Fruit fly (Drosophila melanogaster) S2 (cell line): Measurements from ENCODE around the gene CG5535.

Experiments
- CG8478 ChIP-seq: fragments of >200 bp; optimal IDR thresholded peaks from 2 replicates; lab custom pipeline; 2018
- CTCF ChIP-seq, 2 experiments: fragments of >200 bp; optimal IDR thresholded peaks; 2 replicates each; lab custom pipeline; 2018

Gene CG5535

DNA sequence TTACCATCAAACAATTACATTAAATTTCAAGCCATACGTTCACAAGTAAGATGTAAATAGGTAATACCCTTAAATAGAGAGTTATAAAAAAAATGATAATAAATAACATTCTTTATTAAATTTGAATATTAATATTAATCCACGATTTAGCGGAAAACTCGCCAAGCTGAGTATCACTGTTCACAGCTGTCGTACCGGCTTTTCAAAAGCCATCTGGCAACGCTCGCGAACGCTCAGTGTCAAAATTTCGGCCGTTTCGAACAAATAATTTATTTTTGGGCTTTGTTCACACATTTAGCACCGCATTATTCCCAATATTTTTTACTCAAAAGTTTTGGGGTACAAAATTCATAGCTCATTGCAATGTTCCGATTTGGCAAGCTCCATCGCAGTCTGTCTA, 7.1 kb downstream of the CG5535 start, which contains the start of gene TrpRS-m:
Gene TrpRS-m (plus strand): TSS at position 211 of the 400 bp plus-strand sequence.
- no peak for TF ChIP-seq CG8478 (lab: Kevin White, UChicago)
- TF ChIP-seq CTCF (optimal IDR thresholded peaks at IDR 0.05; lab: Kevin White, UChicago) = no peak

DNA sequence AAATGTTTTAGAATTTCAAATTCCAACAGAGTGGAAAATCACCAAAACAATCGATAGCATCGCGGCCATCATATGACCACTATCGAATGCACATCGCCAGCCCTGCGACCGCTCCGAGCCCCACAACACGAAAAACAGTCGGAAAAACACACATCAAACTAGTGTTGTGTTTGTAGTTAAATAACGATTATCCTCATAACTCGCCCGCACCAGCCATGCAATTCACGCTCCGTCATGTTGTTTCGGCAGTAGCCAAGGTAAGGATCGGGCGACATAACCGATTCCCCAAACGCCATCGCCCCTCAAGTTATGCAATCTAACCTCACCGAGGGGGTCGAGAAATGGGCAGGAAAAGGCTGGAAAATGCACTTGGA, 9.6 kb downstream of the CG5535 start:
- TF ChIP-seq CTCF (optimal IDR thresholded peaks at IDR 0.05; lab: Kevin White, UChicago) = no peak
- TF ChIP-seq CG8478 (lab: Kevin White, UChicago) = no peak

DNA sequence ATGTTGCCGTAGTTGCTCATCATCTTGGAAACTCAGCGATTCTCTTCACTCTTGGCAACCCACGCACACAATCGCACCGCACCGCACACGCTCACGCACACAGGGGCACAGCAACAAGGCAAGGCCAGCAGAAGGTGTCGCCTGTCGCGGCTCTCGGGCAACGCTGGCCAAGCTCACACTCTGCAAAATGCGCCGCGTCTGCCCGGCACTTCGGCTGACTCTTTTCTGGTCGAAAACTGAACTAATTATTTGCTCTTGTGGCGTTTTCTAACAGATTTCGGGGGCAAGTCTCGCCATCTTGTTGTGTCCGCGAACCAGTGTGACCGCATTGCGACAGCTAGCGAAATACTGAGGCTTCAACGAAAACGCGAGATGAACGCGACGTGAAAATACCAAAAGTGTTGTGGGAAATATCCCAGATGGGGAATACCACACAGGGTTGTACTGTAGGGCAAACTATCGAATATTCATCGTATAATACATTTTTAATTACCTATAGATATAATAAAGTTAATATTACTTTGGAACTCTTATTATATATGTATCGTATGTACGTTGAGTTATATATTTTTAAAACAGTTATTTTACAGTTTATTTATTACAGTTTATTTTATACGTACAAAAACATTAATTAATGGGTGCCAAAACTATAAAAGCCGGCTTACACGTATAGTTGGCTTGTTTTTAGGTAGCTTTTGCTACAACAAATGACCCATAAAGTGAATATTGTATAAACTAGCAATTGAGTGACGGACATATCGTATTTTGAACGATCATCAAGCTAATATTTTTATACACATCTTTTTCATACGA, 10.2 kb downstream of the CG5535 start, which contains the start of the genes MED19 and CG7430:
Gene MED19 (minus strand): TSS at position 333 of the 813 bp plus-strand sequence.
Gene CG7430 (plus strand): TSS at position 748 of the 813 bp plus-strand sequence.
- TF ChIP-seq CG8478 (lab: Kevin White, UChicago) (no peak), CTCF (optimal IDR thresholded peaks at IDR 0.05; lab: Kevin White, UChicago) (peak; percentile 19 to 28)

DNA sequence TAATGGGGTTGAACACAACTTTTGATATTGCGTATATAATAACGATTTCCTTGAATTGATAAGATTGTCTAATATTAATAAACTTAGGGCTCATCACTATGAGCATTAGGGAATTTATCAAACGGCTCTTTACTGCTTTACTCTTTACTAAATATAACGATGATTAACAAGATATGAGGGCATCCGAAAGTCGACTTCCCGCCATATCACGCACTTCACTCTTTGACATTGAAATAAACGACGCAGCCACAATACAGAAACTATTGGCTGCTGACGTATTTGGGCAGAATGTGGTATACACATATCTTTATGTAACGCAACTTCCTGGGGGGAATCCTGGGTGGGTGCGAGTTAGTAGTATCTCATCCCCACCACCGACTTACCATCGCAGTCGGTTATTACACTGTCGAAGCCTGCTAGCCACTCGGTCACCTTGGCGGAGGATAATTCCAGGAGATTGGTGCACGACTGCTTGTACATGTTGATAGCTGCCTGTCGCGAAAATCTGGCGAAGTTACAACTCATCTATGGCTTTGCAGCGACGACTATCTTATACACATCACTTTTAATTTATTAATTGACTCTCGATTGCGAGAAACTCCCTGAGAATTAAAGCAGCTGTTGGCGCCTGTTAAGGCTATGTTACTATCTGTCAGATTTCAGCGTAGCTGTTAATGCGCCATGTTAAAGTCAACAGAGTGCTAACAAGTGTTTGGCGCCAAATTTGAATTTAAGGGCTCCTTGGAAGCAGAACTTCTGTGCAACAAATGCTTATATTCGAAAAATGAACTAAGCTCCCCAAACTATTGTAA, 13.5 kb downstream of the CG5535 start, which contains the start of gene CG5567:
Gene CG5567 (minus strand): TSS at position 653 of the 812 bp plus-strand sequence.
- TF ChIP-seq CTCF (optimal IDR thresholded peaks at IDR 0.05; lab: Kevin White, UChicago) = no peak
- no peak for TF ChIP-seq CG8478 (lab: Kevin White, UChicago)

DNA sequence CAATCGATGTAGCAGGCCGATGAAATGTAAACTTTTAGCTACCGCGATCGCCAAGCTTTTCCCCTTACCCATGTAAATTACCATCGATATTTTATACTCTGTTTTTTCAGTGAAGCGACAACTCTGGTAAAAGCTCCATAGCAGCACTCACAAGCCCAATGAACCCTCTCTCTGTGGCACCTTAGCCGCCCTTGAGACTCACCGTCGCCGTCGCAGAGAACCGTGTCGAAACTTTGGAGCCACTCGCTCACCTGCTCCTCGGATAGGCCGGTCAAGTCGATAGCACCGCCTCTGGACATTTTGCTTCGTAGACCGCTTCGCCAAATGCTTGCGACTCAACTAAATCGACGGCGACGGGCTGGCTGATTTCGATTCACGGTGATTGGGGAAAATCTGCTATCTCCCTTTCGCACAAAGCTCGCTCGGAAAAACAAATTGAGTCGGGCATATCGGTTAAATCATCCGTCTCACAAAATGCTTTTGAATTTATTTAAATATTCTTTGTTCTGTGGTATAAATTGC, 15.4 kb downstream of the CG5535 start, which contains the start of gene CG5577:
Gene CG5577 (minus strand): TSS at position 343 of the 522 bp plus-strand sequence.
- TF ChIP-seq CG8478 (lab: Kevin White, UChicago) (no peak), CTCF (optimal IDR thresholded peaks at IDR 0.05; lab: Kevin White, UChicago) (no peak)

DNA sequence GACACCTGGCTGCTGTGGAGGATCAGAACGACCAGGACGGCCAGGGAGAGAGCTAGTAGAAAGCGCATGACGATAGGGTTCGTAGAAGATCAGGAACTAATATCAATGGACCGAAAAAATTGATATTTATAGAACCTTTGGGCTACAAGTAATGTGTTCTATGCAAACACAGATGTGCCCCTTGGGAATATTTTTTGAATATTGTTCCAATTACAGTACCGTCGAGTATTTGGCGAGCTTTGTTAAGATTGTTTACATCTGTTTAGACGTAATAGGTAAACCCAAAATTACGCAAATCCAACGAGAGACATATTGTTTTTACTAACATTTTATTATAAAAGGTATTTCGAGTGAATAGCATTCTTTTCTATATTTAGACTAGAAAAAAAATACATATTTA, 21.5 kb downstream of the CG5535 start, which contains the start of gene CG32189:
Gene CG32189 (minus strand): TSS at position 101 of the 400 bp plus-strand sequence.
- TF ChIP-seq CG8478 (lab: Kevin White, UChicago) (no peak), CTCF (optimal IDR thresholded peaks at IDR 0.05; lab: Kevin White, UChicago) (no peak)

DNA sequence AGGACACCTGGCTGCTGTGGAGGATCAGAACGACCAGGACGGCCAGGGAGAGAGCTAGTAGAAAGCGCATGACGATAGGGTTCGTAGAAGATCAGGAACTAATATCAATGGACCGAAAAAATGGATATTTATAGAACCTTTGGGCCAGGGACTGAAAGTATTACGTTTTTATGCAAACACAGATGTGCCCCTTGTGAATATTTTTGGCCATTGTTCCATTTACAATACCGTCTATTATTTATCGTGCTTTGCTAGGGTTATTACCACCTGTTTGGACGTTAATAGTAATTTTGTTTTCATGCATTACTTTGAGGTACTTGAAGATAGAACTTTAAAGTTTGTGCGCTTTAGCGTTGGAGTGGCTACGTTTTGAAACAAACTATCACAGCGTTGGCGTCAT, 23.1 kb downstream of the CG5535 start, which contains the start of gene CG32188:
Gene CG32188 (minus strand): TSS at position 101 of the 400 bp plus-strand sequence.
- no peak for TF ChIP-seq CTCF (optimal IDR thresholded peaks at IDR 0.05; lab: Kevin White, UChicago)
- TF ChIP-seq CG8478 (lab: Kevin White, UChicago) = no peak

DNA sequence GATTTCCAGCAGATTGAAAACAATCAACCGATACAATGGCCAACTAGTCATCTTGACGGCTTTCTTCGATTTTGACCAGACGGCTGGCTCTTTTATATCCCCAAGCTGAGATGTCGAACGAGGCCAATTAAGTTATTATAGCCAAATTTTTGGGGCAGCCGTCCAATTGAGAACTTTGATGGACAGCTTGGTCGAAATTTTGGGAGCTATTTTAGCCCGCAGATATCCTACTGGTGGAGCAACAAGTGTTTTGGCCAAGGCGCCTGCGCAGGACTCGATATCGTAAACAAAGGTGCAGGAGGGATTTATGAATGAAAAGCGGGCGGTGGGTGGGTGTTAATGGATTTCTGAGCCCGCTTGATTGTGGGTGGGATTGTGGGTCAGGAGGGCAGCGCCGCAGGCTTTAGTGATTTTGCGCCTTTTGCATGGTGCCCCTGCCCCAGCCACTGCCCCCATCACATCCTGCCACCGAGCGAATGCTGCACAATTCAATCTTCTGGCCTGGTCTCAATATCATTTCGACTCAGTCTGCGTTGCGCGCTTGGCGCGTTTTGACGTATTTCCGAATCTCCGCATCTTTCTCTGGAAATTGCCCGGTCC, 33.7 kb downstream of the CG5535 start, which contains the start of the genes Ir75c and Grd:
Gene Ir75c (minus strand): TSS at position 51 of the 600 bp plus-strand sequence.
Gene Grd (plus strand): TSS at position 550 of the 600 bp plus-strand sequence.
- no peak for TF ChIP-seq CG8478 (lab: Kevin White, UChicago)
- no peak for TF ChIP-seq CTCF (optimal IDR thresholded peaks at IDR 0.05; lab: Kevin White, UChicago)

DNA sequence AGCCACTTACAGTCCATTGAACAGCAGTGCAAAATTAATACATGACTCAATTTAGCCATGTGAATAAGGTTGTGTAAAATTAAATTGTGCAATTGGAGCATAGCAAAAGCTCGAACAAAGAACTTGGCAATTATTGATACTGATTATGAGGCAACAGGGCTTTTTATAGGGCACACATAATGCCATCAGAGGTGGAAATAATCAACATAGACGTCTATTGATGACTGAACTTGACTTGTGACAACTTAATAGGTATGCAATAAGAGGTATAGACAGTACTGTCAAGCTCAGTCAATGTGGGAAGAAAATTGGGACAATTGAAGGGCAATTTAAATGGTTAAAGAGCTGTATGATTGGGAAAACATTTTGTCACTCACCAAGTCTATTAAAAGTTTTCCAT, 36.5 kb downstream of the CG5535 start, which contains the start of gene Ir75b:
Gene Ir75b (minus strand): TSS at position 101 of the 400 bp plus-strand sequence.
- TF ChIP-seq CG8478 (lab: Kevin White, UChicago) = no peak
- no peak for TF ChIP-seq CTCF (optimal IDR thresholded peaks at IDR 0.05; lab: Kevin White, UChicago)

DNA sequence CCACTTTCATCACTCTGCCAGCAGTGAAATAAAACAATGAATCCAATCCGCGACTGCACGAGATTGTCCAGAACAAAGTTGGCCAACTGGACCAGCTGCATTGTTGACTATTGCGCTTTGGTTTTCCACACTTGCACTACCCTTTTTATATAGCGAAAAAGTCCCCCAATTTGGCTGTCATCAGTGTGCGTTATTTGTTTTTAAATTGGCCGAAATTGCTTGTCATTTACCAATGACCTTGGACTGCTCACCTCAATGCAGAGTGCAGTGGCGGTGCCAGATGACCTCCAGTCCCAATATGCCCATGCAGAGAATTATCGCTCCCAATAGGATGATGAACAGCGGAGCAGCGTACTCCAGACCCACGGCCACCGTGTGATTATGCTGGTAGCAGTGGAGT, 38.8 kb downstream of the CG5535 start, which contains the start of gene Ir75a:
Gene Ir75a (minus strand): TSS at position 101 of the 400 bp plus-strand sequence.
- TF ChIP-seq CTCF (optimal IDR thresholded peaks at IDR 0.05; lab: Kevin White, UChicago) (no peak), CG8478 (lab: Kevin White, UChicago) (no peak)

DNA sequence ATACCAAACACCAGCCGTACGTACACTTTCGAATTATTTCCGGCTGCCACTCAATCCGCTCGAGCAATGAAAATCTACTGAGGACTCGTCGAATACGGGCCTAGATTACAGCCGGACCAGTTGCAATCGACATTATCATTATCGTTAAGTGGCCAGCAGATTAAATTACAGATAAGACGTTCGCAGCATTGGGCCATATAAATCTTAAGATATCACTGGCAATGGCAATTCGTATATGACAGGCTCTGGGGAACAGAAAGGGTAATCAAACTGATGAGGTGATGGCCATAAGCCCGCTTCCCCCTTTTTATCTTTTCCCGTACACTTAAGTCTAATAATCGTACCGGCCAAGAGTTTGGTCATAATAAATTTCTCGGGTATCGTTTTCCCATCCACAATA, 42.6 kb downstream of the CG5535 start, which contains the start of gene Cln3:
Gene Cln3 (minus strand): TSS at position 84 of the 400 bp plus-strand sequence.
- no peak for TF ChIP-seq CG8478 (lab: Kevin White, UChicago)
- no peak for TF ChIP-seq CTCF (optimal IDR thresholded peaks at IDR 0.05; lab: Kevin White, UChicago)

DNA sequence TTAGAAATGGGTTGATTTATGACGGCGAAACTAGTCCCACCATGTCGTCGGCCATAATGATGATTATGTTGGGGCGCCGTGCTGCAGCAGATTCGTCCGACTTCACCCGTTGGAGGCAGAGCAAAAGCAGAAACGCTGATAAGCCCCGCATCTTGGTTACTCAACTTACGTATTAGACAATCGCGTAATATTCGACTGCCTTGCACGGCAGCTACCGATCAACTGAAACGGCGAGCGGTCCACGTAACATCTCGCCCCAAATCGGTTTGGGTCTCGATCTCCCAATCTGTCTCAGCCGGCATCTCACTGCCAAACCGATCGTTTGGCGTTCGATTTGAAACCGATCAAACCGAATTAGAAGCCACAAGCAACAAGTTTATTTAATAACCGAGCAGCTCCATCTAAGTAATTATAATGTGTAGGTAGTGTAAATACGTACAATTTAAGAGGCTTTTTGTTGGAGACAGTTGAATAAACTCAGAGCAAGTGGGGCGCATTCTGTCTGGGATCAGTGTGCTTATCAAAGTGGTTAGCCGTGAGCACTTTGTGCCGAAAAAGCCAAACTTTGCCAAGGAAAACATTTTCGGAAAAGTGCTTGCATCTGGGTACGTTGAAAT, 47.9 kb downstream of the CG5535 start, which contains the start of gene CG32191:
Gene CG32191 (minus strand): TSS at position 550 of the 617 bp plus-strand sequence.
- TF ChIP-seq CG8478 (lab: Kevin White, UChicago) (no peak), CTCF (optimal IDR thresholded peaks at IDR 0.05; lab: Kevin White, UChicago) (no peak)
